Worm (Caenorhabditis elegans) whole organism, L2 larva: Measurements from ENCODE around the gene str-77.

ENCODE experiments used
- aly-2 ChIP-seq: fragments of 150-350 bp; optimal IDR thresholded peaks from 2 replicates; lab custom pipeline; 2014; ENCODE audit warnings: missing biosample characterization, missing genetic modification characterization
- fos-1 ChIP-seq: fragments of 150-350 bp; optimal IDR thresholded peaks from 2 replicates; lab custom pipeline; 2014; ENCODE audit warnings: missing biosample characterization, missing genetic modification characterization
- lin-11 ChIP-seq: fragments of 150-350 bp; sonication (generic microtip); optimal IDR thresholded peaks from 2 replicates; lab custom pipeline; 2014; ENCODE audit warnings: missing biosample characterization, missing genetic modification characterization, inconsistent platforms, mixed read lengths
- lsy-2 ChIP-seq, 2 experiments: fragments of 150-350 bp in 1 of 2; sonication (generic microtip) in 1 of 2; optimal IDR thresholded peaks; 2 replicates each; lab custom pipeline; 2014 to 2017; ENCODE audit warnings: missing biosample characterization in 2 of 2, missing genetic modification characterization in 2 of 2
- skn-1 ChIP-seq: sonication (generic microtip); optimal IDR thresholded peaks from 2 replicates; lab custom pipeline; 2017; ENCODE audit warnings: missing biosample characterization, missing genetic modification characterization
- unc-39 ChIP-seq: fragments of 150-350 bp; optimal IDR thresholded peaks from 2 replicates; lab custom pipeline; 2014; ENCODE audit warnings: missing biosample characterization, missing genetic modification characterization
- zag-1 ChIP-seq: fragments of 150-350 bp; optimal IDR thresholded peaks from 2 replicates; lab custom pipeline; 2014; ENCODE audit warnings: missing biosample characterization, missing genetic modification characterization

- TF ChIP-seq aly-2 (tag; lab: Kevin White, UChicago): no peak
- no peak for TF ChIP-seq skn-1 (tag; lab: Kevin White, UChicago)
- TF ChIP-seq zag-1 (tag; lab: Kevin White, UChicago): no peak
- TF ChIP-seq lsy-2 (tag; optimal IDR thresholded peaks at IDR 0.05; lab: Kevin White, UChicago): no peak
- TF ChIP-seq fos-1 (tag; lab: Kevin White, UChicago): no peak
- no peak for TF ChIP-seq unc-39 (tag; lab: Kevin White, UChicago)
- TF ChIP-seq lin-11 (tag; lab: Kevin White, UChicago): no peak
These were observed 9.6 kb downstream of the str-77 start for ce11 chrV:17728336-17728735.
